Fruit fly (Drosophila melanogaster) whole organism, embryonic: ENCODE measurements around the gene Glt.

Experiments used
- Ada2b ChIP-seq: fragments of 200-800 bp; sonication (Bioruptor generic); IDR thresholded peaks from 2 replicates; pipeline ENCODE4 v1.3.6; 2022; ENCODE audit warnings: missing biosample characterization, missing genetic modification characterization
- Bdp1 ChIP-seq: fragments of 200-800 bp; sonication (Bioruptor generic); optimal IDR thresholded peaks from 3 replicates; lab custom pipeline; 2016; ENCODE audit warnings: missing biosample characterization, missing genetic modification characterization
- CG10431 ChIP-seq: fragments of 200-800 bp; sonication (Bioruptor generic); optimal IDR thresholded peaks from 3 replicates; lab custom pipeline; 2018; ENCODE audit warnings: missing biosample characterization, mild to moderate bottlenecking, missing genetic modification characterization
- CG11247 ChIP-seq: fragments of 200-800 bp; sonication (Bioruptor generic); IDR thresholded peaks from 2 replicates; pipeline ENCODE4 v1.3.6; 2022; ENCODE audit warnings: missing biosample characterization, missing genetic modification characterization
- CG13123 ChIP-seq: fragments of 200-800 bp; sonication (Bioruptor generic); optimal IDR thresholded peaks from 2 replicates; lab custom pipeline; 2016; ENCODE audit warnings: missing biosample characterization, missing genetic modification characterization
- CG13424 ChIP-seq: fragments of 200-800 bp; sonication (Bioruptor generic); optimal IDR thresholded peaks from 2 replicates; lab custom pipeline; 2019; ENCODE audit warnings: missing biosample characterization, mild to moderate bottlenecking, missing genetic modification characterization, moderate library complexity
- CG13775 ChIP-seq: fragments of 200-800 bp; sonication (Bioruptor generic); optimal IDR thresholded peaks from 3 replicates; lab custom pipeline; 2017; ENCODE audit warnings: missing biosample characterization, mild to moderate bottlenecking, missing genetic modification characterization
- CG14667 ChIP-seq: fragments of 200-800 bp; sonication (Bioruptor generic); IDR thresholded peaks from 2 replicates; pipeline ENCODE4 v1.3.6; 2022; ENCODE audit warnings: missing biosample characterization, missing genetic modification characterization
- CG15479 ChIP-seq: fragments of 200-800 bp; sonication (Bioruptor generic); optimal IDR thresholded peaks from 3 replicates; lab custom pipeline; 2019; ENCODE audit warnings: missing biosample characterization, mild to moderate bottlenecking, missing genetic modification characterization, moderate library complexity
- CG17612 ChIP-seq: fragments of 200-800 bp; sonication (Bioruptor generic); IDR thresholded peaks from 2 replicates; pipeline ENCODE4 v1.3.6; 2022; ENCODE audit warnings: missing biosample characterization, missing genetic modification characterization
- CG2116 ChIP-seq: fragments of 200-800 bp; sonication (Bioruptor generic); optimal IDR thresholded peaks from 3 replicates; lab custom pipeline; 2018; ENCODE audit warnings: missing biosample characterization, mild to moderate bottlenecking, missing genetic modification characterization
- CG2875 ChIP-seq: fragments of 200-800 bp; sonication (Bioruptor generic); optimal IDR thresholded peaks from 2 replicates; lab custom pipeline; 2017; ENCODE audit warnings: missing biosample characterization, mild to moderate bottlenecking, missing genetic modification characterization, missing genetic modification reagents
- CG34376 ChIP-seq: fragments of 200-800 bp; sonication (Bioruptor generic); optimal IDR thresholded peaks from 2 replicates; lab custom pipeline; 2018; ENCODE audit warnings: missing biosample characterization, mild to moderate bottlenecking, missing genetic modification characterization
- CG4328 ChIP-seq: fragments of 200-800 bp; sonication (Bioruptor generic); optimal IDR thresholded peaks from 3 replicates; lab custom pipeline; 2017; ENCODE audit warnings: missing biosample characterization, missing genetic modification reagents, missing genetic modification characterization
- CG4360 ChIP-seq: fragments of 200-800 bp; sonication (Bioruptor generic); IDR thresholded peaks from 2 replicates; pipeline ENCODE4 v1.3.6; 2022; ENCODE audit warnings: missing biosample characterization, missing genetic modification characterization
- CG6854 ChIP-seq: fragments of 200-800 bp; sonication (Bioruptor generic); optimal IDR thresholded peaks from 3 replicates; lab custom pipeline; 2017; ENCODE audit warnings: missing biosample characterization, mild to moderate bottlenecking, missing genetic modification characterization
- CG8478 ChIP-seq: fragments of >200 bp; optimal IDR thresholded peaks from 2 replicates; lab custom pipeline; 2018
- Dad ChIP-seq: fragments of 200-800 bp; sonication (Bioruptor generic); optimal IDR thresholded peaks from 3 replicates; lab custom pipeline; 2016; ENCODE audit warnings: missing biosample characterization, missing genetic modification characterization
- Drgx ChIP-seq: fragments of 200-800 bp; sonication (Bioruptor generic); IDR thresholded peaks from 2 replicates; pipeline ENCODE4 v1.3.6; 2022; ENCODE audit warnings: missing biosample characterization, missing genetic modification characterization
- HmgD ChIP-seq: fragments of 200-800 bp; sonication (Bioruptor generic); optimal IDR thresholded peaks from 3 replicates; lab custom pipeline; 2016; ENCODE audit warnings: missing biosample characterization, missing genetic modification characterization
- Hsf ChIP-seq: fragments of 200-800 bp; sonication (Bioruptor generic); optimal IDR thresholded peaks from 3 replicates; lab custom pipeline; 2016; ENCODE audit warnings: missing biosample characterization, missing genetic modification characterization
- MESR4 ChIP-seq: fragments of 200-800 bp; sonication (Bioruptor generic); optimal IDR thresholded peaks from 2 replicates; lab custom pipeline; 2018; ENCODE audit warnings: missing biosample characterization, mild to moderate bottlenecking, missing genetic modification characterization, moderate library complexity
- NC2α ChIP-seq: fragments of 200-800 bp; sonication (Bioruptor generic); optimal IDR thresholded peaks from 2 replicates; lab custom pipeline; 2016; ENCODE audit warnings: missing biosample characterization, missing genetic modification characterization
- Poxn ChIP-seq: fragments of 200-800 bp; sonication (Bioruptor generic); IDR thresholded peaks from 2 replicates; pipeline ENCODE4 v1.3.6; 2022; ENCODE audit warnings: missing biosample characterization, missing genetic modification characterization
- Xbp1 ChIP-seq: fragments of 200-800 bp; sonication (Bioruptor generic); optimal IDR thresholded peaks from 3 replicates; lab custom pipeline; 2016; ENCODE audit warnings: missing biosample characterization, mild to moderate bottlenecking, missing genetic modification characterization
- ac ChIP-seq: fragments of 200-800 bp; sonication (Bioruptor generic); optimal IDR thresholded peaks from 3 replicates; lab custom pipeline; 2017; ENCODE audit warnings: missing biosample characterization, mild to moderate bottlenecking, missing genetic modification characterization
- aop ChIP-seq: fragments of 200-800 bp; sonication (Bioruptor generic); IDR thresholded peaks from 2 replicates; pipeline ENCODE4 v1.3.6; 2022; ENCODE audit warnings: missing biosample characterization, missing genetic modification characterization
- ase ChIP-seq: fragments of 200-800 bp; sonication (Bioruptor generic); IDR thresholded peaks from 3 replicates; pipeline ENCODE4 v1.3.6; 2022; ENCODE audit warnings: missing biosample characterization, missing genetic modification characterization
- bigmax ChIP-seq: fragments of 200-800 bp; sonication (Bioruptor generic); optimal IDR thresholded peaks from 2 replicates; lab custom pipeline; 2018; ENCODE audit warnings: missing biosample characterization, mild to moderate bottlenecking, missing genetic modification characterization
- bsh ChIP-seq, 2 experiments: fragments of 200-800 bp; sonication (Bioruptor generic); optimal IDR thresholded peaks; 2 replicates each; lab custom pipeline; 2017 to 2018; ENCODE audit warnings: mild to moderate bottlenecking in 2 of 2, missing biosample characterization in 2 of 2, missing genetic modification characterization in 2 of 2, moderate library complexity in 1 of 2
- cad ChIP-seq: fragments of >200 bp; optimal IDR thresholded peaks from 2 replicates; lab custom pipeline; 2017; ENCODE audit warnings: missing biosample characterization, missing genetic modification characterization
- cato ChIP-seq: fragments of 200-800 bp; sonication (Bioruptor generic); optimal IDR thresholded peaks from 2 replicates; lab custom pipeline; 2016; ENCODE audit warnings: missing biosample characterization, missing genetic modification characterization, borderline replicate concordance
- dmrt99B ChIP-seq: fragments of 200-800 bp; sonication (Bioruptor generic); optimal IDR thresholded peaks from 2 replicates; lab custom pipeline; 2018; ENCODE audit warnings: missing biosample characterization, mild to moderate bottlenecking, missing genetic modification characterization, moderate library complexity
- dysf ChIP-seq: fragments of 200-800 bp; sonication (Bioruptor generic); IDR thresholded peaks from 3 replicates; pipeline ENCODE4 v1.3.6; 2022; ENCODE audit warnings: missing biosample characterization, missing genetic modification characterization
- gcm ChIP-seq: fragments of 200-800 bp; sonication (Bioruptor generic); optimal IDR thresholded peaks from 2 replicates; lab custom pipeline; 2019; ENCODE audit warnings: missing biosample characterization, mild to moderate bottlenecking, missing genetic modification characterization, moderate library complexity
- gt ChIP-seq: fragments of 200-800 bp; sonication (Bioruptor generic); IDR thresholded peaks from 2 replicates; pipeline ENCODE4 v1.3.6; 2022; ENCODE audit warnings: missing biosample characterization, missing genetic modification characterization
- hb ChIP-seq: fragments of 200-800 bp; sonication (Bioruptor generic); IDR thresholded peaks from 3 replicates; pipeline ENCODE4 v1.3.6; 2022; ENCODE audit warnings: missing biosample characterization, missing genetic modification characterization; ENCODE audit not compliant: partially characterized antibody
- hth ChIP-seq: fragments of >200 bp; optimal IDR thresholded peaks from 2 replicates; lab custom pipeline; 2017; ENCODE audit warnings: inconsistent platforms
- inv ChIP-seq: fragments of 200-800 bp; sonication (Bioruptor generic); IDR thresholded peaks from 2 replicates; pipeline ENCODE4 v1.3.6; 2022; ENCODE audit warnings: missing biosample characterization, missing genetic modification characterization; ENCODE audit not compliant: partially characterized antibody
- jigr1 ChIP-seq: fragments of 200-800 bp; sonication (Bioruptor generic); IDR thresholded peaks from 3 replicates; pipeline ENCODE4 v1.3.6; 2022; ENCODE audit warnings: missing biosample characterization, missing genetic modification characterization
- lilli ChIP-seq: fragments of 200-800 bp; sonication (Bioruptor generic); optimal IDR thresholded peaks from 3 replicates; lab custom pipeline; 2016; ENCODE audit warnings: missing biosample characterization, missing genetic modification characterization
- nau ChIP-seq: fragments of 200-800 bp; sonication (Bioruptor generic); optimal IDR thresholded peaks from 3 replicates; lab custom pipeline; 2017; ENCODE audit warnings: missing biosample characterization, mild to moderate bottlenecking, missing genetic modification characterization, missing genetic modification reagents
- pfk ChIP-seq: fragments of 200-800 bp; sonication (Bioruptor generic); optimal IDR thresholded peaks from 2 replicates; lab custom pipeline; 2018; ENCODE audit warnings: missing biosample characterization, mild to moderate bottlenecking, missing genetic modification characterization, moderate library complexity
- pros ChIP-seq: fragments of 200-800 bp; sonication (Bioruptor generic); optimal IDR thresholded peaks from 3 replicates; lab custom pipeline; 2019; ENCODE audit warnings: missing biosample characterization, mild to moderate bottlenecking, missing genetic modification characterization, moderate library complexity
- rib ChIP-seq: fragments of 200-800 bp; sonication (Bioruptor generic); IDR thresholded peaks from 2 replicates; pipeline ENCODE4 v1.3.6; 2022; ENCODE audit warnings: missing biosample characterization, missing genetic modification characterization
- sima ChIP-seq: fragments of 200-800 bp; sonication (Bioruptor generic); optimal IDR thresholded peaks from 2 replicates; lab custom pipeline; 2016; ENCODE audit warnings: missing biosample characterization, missing genetic modification characterization
- slp2 ChIP-seq: fragments of 200-800 bp; sonication (Bioruptor generic); optimal IDR thresholded peaks from 2 replicates; lab custom pipeline; 2016; ENCODE audit warnings: missing biosample characterization, missing genetic modification characterization
- stwl ChIP-seq: fragments of 200-800 bp; sonication (Bioruptor generic); optimal IDR thresholded peaks from 3 replicates; lab custom pipeline; 2018; ENCODE audit warnings: missing biosample characterization, mild to moderate bottlenecking, missing genetic modification characterization, moderate library complexity
- tna ChIP-seq: fragments of 200-800 bp; sonication (Bioruptor generic); IDR thresholded peaks from 2 replicates; pipeline ENCODE4 v1.3.6; 2022; ENCODE audit warnings: missing biosample characterization, missing genetic modification characterization; ENCODE audit not compliant: partially characterized antibody
- toy ChIP-seq: fragments of 200-800 bp; sonication (Bioruptor generic); IDR thresholded peaks from 2 replicates; pipeline ENCODE4 v1.3.6; 2022; ENCODE audit warnings: missing biosample characterization, missing genetic modification characterization
- z ChIP-seq: fragments of 200-800 bp; sonication (Bioruptor generic); IDR thresholded peaks from 3 replicates; pipeline ENCODE4 v1.3.6; 2022; ENCODE audit warnings: missing biosample characterization, missing genetic modification characterization

Gene Glt

dm6 chr2L:8692426-8693180, 20.1 kb downstream of the Glt start (continued):
- TF ChIP-seq Xbp1 (GFP tag; lab: Kevin White, UChicago) (no peak), Dad (GFP tag; lab: Kevin White, UChicago) (no peak), CG6854 (GFP tag; lab: Kevin White, UChicago) (no peak), rib (GFP tag; lab: Robert Waterston, UW) (peak; percentile 91), ac (GFP tag; lab: Kevin White, UChicago) (no peak), ase (no peak), inv (GFP tag; lab: Robert Waterston, UW) (no peak), stwl (tag; lab: Kevin White, UChicago) (no peak), pros (no peak), CG11247 (GFP tag; lab: Robert Waterston, UW) (peak; percentile 49; the same call in 1 of the 2 replicates), Ada2b (GFP tag; lab: Robert Waterston, UW) (no peak), jigr1 (GFP tag; lab: Robert Waterston, UW) (no peak), CG13123 (no peak), slp2 (GFP tag; lab: Kevin White, UChicago) (no peak), toy (GFP tag; lab: Robert Waterston, UW) (no peak), Hsf (no peak), sima (GFP tag; lab: Kevin White, UChicago) (no peak), HmgD (GFP tag; lab: Kevin White, UChicago) (no peak), CG4360 (GFP tag; lab: Robert Waterston, UW) (no peak), pfk (no peak), CG10431 (no peak), NC2α (GFP tag; lab: Kevin White, UChicago) (no peak), gt (GFP tag; lab: Robert Waterston, UW) (no peak), CG8478 (lab: Kevin White, UChicago) (no peak), CG4328 (GFP tag; lab: Kevin White, UChicago) (no peak), CG34376 (GFP tag; lab: Kevin White, UChicago) (peak; percentile 45), Drgx (GFP tag; lab: Robert Waterston, UW) (no peak), hb (GFP tag; lab: Robert Waterston, UW) (no peak), bsh (GFP tag; optimal IDR thresholded peaks at IDR 0.05; lab: Kevin White, UChicago) (no peak), CG2875 (no peak), cad (GFP tag; lab: Kevin White, UChicago) (no peak), CG2116 (GFP tag; lab: Kevin White, UChicago) (no peak), lilli (peak; percentile 2), hth (no peak), aop (GFP tag; lab: Robert Waterston, UW) (no peak), CG15479 (GFP tag; lab: Kevin White, UChicago) (no peak), CG13775 (GFP tag; lab: Kevin White, UChicago) (peak; percentile 4), CG13424 (tag; lab: Kevin White, UChicago) (peak; percentile 42), Poxn (GFP tag; lab: Robert Waterston, UW) (no peak), MESR4 (no peak), nau (GFP tag; lab: Kevin White, UChicago) (no peak), tna (GFP tag; lab: Robert Waterston, UW) (no peak), gcm (no peak), z (GFP tag; lab: Robert Waterston, UW) (0 out of 3 replicates have a peak, but pooled peaks have one; percentile 30), dysf (peak; percentile 49; the same call in 2 of the 3 replicates), Bdp1 (GFP tag; lab: Kevin White, UChicago) (no peak), dmrt99B (tag; lab: Kevin White, UChicago) (peak; percentile 25), CG17612 (no peak), CG14667 (GFP tag; lab: Robert Waterston, UW) (no peak), bigmax (no peak), cato (no peak)
